Worm (Caenorhabditis elegans) whole organism, L2 larva: Measurements from ENCODE around the gene F55G7.3.

Source experiments
- C34F6.9 ChIP-seq: fragments of 150-350 bp; optimal IDR thresholded peaks from 2 replicates; lab custom pipeline; 2014; ENCODE audit warnings: missing biosample characterization, missing genetic modification characterization
- F13H6.1 ChIP-seq: sonication (generic microtip); optimal IDR thresholded peaks from 2 replicates; lab custom pipeline; 2016; ENCODE audit warnings: missing genetic modification characterization, missing compliant biosample characterization
- R02D3.7 ChIP-seq: fragments of 150-350 bp; optimal IDR thresholded peaks from 2 replicates; lab custom pipeline; 2014; ENCODE audit warnings: missing biosample characterization, missing genetic modification characterization
- Y55F3AM.14 ChIP-seq: fragments of 200-800 bp; sonication (Bioruptor generic); optimal IDR thresholded peaks from 2 replicates; lab custom pipeline; 2018; ENCODE audit warnings: mild to moderate bottlenecking, missing genetic modification characterization, missing compliant biosample characterization
- ZK546.5 ChIP-seq: sonication (generic microtip); optimal IDR thresholded peaks from 2 replicates; lab custom pipeline; 2017; ENCODE audit warnings: missing biosample characterization, missing genetic modification characterization
- alr-1 ChIP-seq: fragments of 150-350 bp; optimal IDR thresholded peaks from 2 replicates; lab custom pipeline; 2014; ENCODE audit warnings: missing biosample characterization, missing genetic modification characterization
- aly-2 ChIP-seq: fragments of 150-350 bp; optimal IDR thresholded peaks from 2 replicates; lab custom pipeline; 2014; ENCODE audit warnings: missing biosample characterization, missing genetic modification characterization
- ama-1 ChIP-seq: fragments of 150-350 bp; optimal IDR thresholded peaks from 2 replicates; lab custom pipeline; 2018; ENCODE audit warnings: inconsistent platforms
- blmp-1 ChIP-seq: sonication (generic microtip); optimal IDR thresholded peaks from 2 replicates; lab custom pipeline; 2017; ENCODE audit warnings: missing genetic modification characterization, mild to moderate bottlenecking, missing compliant biosample characterization, antibody characterized with exemption, moderate library complexity; ENCODE audit not compliant: insufficient read depth
- ceh-16 ChIP-seq: fragments of 150-350 bp; optimal IDR thresholded peaks from 2 replicates; lab custom pipeline; 2014; ENCODE audit warnings: missing biosample characterization, missing genetic modification characterization
- ceh-82 ChIP-seq: fragments of 150-350 bp; optimal IDR thresholded peaks from 2 replicates; lab custom pipeline; 2014; ENCODE audit warnings: missing biosample characterization, missing genetic modification characterization
- crh-2 ChIP-seq: sonication (generic microtip); optimal IDR thresholded peaks from 2 replicates; lab custom pipeline; 2017; ENCODE audit warnings: missing biosample characterization, missing genetic modification characterization
- dmd-4 ChIP-seq: sonication (generic microtip); optimal IDR thresholded peaks from 2 replicates; lab custom pipeline; 2017; ENCODE audit warnings: missing biosample characterization, missing genetic modification characterization
- egl-27 ChIP-seq: sonication (generic microtip); optimal IDR thresholded peaks from 3 replicates; lab custom pipeline; 2017; ENCODE audit warnings: missing biosample characterization, missing genetic modification reagents, missing genetic modification characterization
- elt-1 ChIP-seq: fragments of 150-350 bp; optimal IDR thresholded peaks from 2 replicates; lab custom pipeline; 2014; ENCODE audit warnings: missing biosample characterization, missing genetic modification characterization
- elt-3 ChIP-seq: sonication (generic microtip); optimal IDR thresholded peaks from 2 replicates; lab custom pipeline; 2017; ENCODE audit warnings: missing biosample characterization, missing genetic modification characterization
- fos-1 ChIP-seq: fragments of 150-350 bp; optimal IDR thresholded peaks from 2 replicates; lab custom pipeline; 2014; ENCODE audit warnings: missing biosample characterization, missing genetic modification characterization
- gmeb-1 ChIP-seq: fragments of 150-350 bp; optimal IDR thresholded peaks from 2 replicates; lab custom pipeline; 2014; ENCODE audit warnings: missing biosample characterization, missing genetic modification characterization
- lin-11 ChIP-seq: fragments of 150-350 bp; sonication (generic microtip); optimal IDR thresholded peaks from 2 replicates; lab custom pipeline; 2014; ENCODE audit warnings: missing biosample characterization, missing genetic modification characterization, inconsistent platforms, mixed read lengths
- lin-13 ChIP-seq: fragments of 150-350 bp; optimal IDR thresholded peaks from 2 replicates; lab custom pipeline; 2014; ENCODE audit warnings: missing biosample characterization, missing genetic modification reagents, missing genetic modification characterization
- lin-39 ChIP-seq: fragments of 150-350 bp; optimal IDR thresholded peaks from 2 replicates; lab custom pipeline; 2014; ENCODE audit warnings: missing biosample characterization, missing genetic modification reagents, missing genetic modification characterization
- lsy-2 ChIP-seq, 2 experiments: fragments of 150-350 bp in 1 of 2; sonication (generic microtip) in 1 of 2; optimal IDR thresholded peaks; 2 replicates each; lab custom pipeline; 2014 to 2017; ENCODE audit warnings: missing biosample characterization in 2 of 2, missing genetic modification characterization in 2 of 2
- mab-5 ChIP-seq: fragments of 150-350 bp; optimal IDR thresholded peaks from 2 replicates; lab custom pipeline; 2014; ENCODE audit warnings: missing biosample characterization, missing genetic modification characterization
- mbf-1 ChIP-seq: sonication (generic microtip); optimal IDR thresholded peaks from 2 replicates; lab custom pipeline; 2017; ENCODE audit warnings: missing biosample characterization, missing genetic modification characterization
- mdl-1 ChIP-seq, 2 experiments: fragments of 150-350 bp in 1 of 2; sonication (generic microtip) in 1 of 2; optimal IDR thresholded peaks; 2 replicates each; lab custom pipeline; 2017; ENCODE audit warnings: missing biosample characterization in 2 of 2, missing genetic modification characterization in 2 of 2
- nhr-10 ChIP-seq: sonication (generic microtip); optimal IDR thresholded peaks from 2 replicates; lab custom pipeline; 2017; ENCODE audit warnings: missing biosample characterization, missing genetic modification characterization
- nhr-11 ChIP-seq: fragments of 150-350 bp; optimal IDR thresholded peaks from 2 replicates; lab custom pipeline; 2014; ENCODE audit warnings: missing biosample characterization, missing genetic modification characterization
- nhr-12 ChIP-seq: fragments of 150-350 bp; optimal IDR thresholded peaks from 2 replicates; lab custom pipeline; 2014; ENCODE audit warnings: missing biosample characterization, missing genetic modification characterization
- nhr-129 ChIP-seq: fragments of 150-350 bp; optimal IDR thresholded peaks from 2 replicates; lab custom pipeline; 2014; ENCODE audit warnings: missing biosample characterization, missing genetic modification characterization
- nhr-21 ChIP-seq: fragments of 150-350 bp; optimal IDR thresholded peaks from 2 replicates; lab custom pipeline; 2014; ENCODE audit warnings: missing biosample characterization, missing genetic modification characterization
- nhr-23 ChIP-seq: fragments of 150-350 bp; optimal IDR thresholded peaks from 2 replicates; lab custom pipeline; 2014; ENCODE audit warnings: missing biosample characterization, missing genetic modification reagents, missing genetic modification characterization
- nhr-237 ChIP-seq: fragments of 150-350 bp; optimal IDR thresholded peaks from 2 replicates; lab custom pipeline; 2014; ENCODE audit warnings: missing biosample characterization, missing genetic modification characterization
- nhr-25 ChIP-seq: fragments of 150-350 bp; sonication (generic microtip); optimal IDR thresholded peaks from 3 replicates; lab custom pipeline; 2014; ENCODE audit warnings: missing biosample characterization, missing genetic modification characterization
- nhr-6 ChIP-seq: fragments of 150-350 bp; optimal IDR thresholded peaks from 2 replicates; lab custom pipeline; 2014; ENCODE audit warnings: missing biosample characterization, missing genetic modification characterization
- nhr-77 ChIP-seq: fragments of 150-350 bp; optimal IDR thresholded peaks from 2 replicates; lab custom pipeline; 2014; ENCODE audit warnings: missing biosample characterization, missing genetic modification characterization
- peb-1 ChIP-seq: fragments of 150-350 bp; optimal IDR thresholded peaks from 2 replicates; lab custom pipeline; 2014; ENCODE audit warnings: missing biosample characterization, missing genetic modification characterization
- sem-4 ChIP-seq: fragments of 150-350 bp; optimal IDR thresholded peaks from 2 replicates; lab custom pipeline; 2014; ENCODE audit warnings: missing biosample characterization, missing genetic modification reagents, missing genetic modification characterization
- skn-1 ChIP-seq: sonication (generic microtip); optimal IDR thresholded peaks from 2 replicates; lab custom pipeline; 2017; ENCODE audit warnings: missing biosample characterization, missing genetic modification characterization
- sma-3 ChIP-seq: sonication (generic microtip); optimal IDR thresholded peaks from 2 replicates; lab custom pipeline; 2016; ENCODE audit warnings: missing genetic modification reagents, missing genetic modification characterization, missing compliant biosample characterization
- sma-9 ChIP-seq, 2 experiments: fragments of 150-350 bp in 1 of 2; sonication (generic microtip) in 1 of 2; optimal IDR thresholded peaks; 2 replicates each; lab custom pipeline; 2014 to 2016; ENCODE audit warnings: missing genetic modification characterization in 2 of 2, mild to moderate bottlenecking in 1 of 2, missing biosample characterization in 1 of 2, missing compliant biosample characterization in 1 of 2, missing genetic modification reagents in 1 of 2, moderate library complexity in 1 of 2
- snpc-4 ChIP-seq: fragments of 150-350 bp; optimal IDR thresholded peaks from 2 replicates; lab custom pipeline; 2014; ENCODE audit warnings: missing biosample characterization, missing genetic modification characterization
- unc-39 ChIP-seq: fragments of 150-350 bp; optimal IDR thresholded peaks from 2 replicates; lab custom pipeline; 2014; ENCODE audit warnings: missing biosample characterization, missing genetic modification characterization
- unc-55 ChIP-seq: fragments of 150-350 bp; sonication (generic microtip); optimal IDR thresholded peaks from 3 replicates; lab custom pipeline; 2014; ENCODE audit warnings: missing biosample characterization, missing genetic modification reagents, missing genetic modification characterization
- unc-62 ChIP-seq: fragments of 150-350 bp; optimal IDR thresholded peaks from 2 replicates; lab custom pipeline; 2014; ENCODE audit warnings: missing biosample characterization, missing genetic modification reagents, missing genetic modification characterization
- zag-1 ChIP-seq: fragments of 150-350 bp; optimal IDR thresholded peaks from 2 replicates; lab custom pipeline; 2014; ENCODE audit warnings: missing biosample characterization, missing genetic modification characterization
- ztf-1 ChIP-seq: fragments of 200-800 bp; sonication (Bioruptor generic); conservative IDR thresholded peaks from 2 replicates; pipeline ENCODE4 v1.3.6; 2022; ENCODE audit warnings: missing genetic modification characterization, missing compliant biosample characterization
- ztf-11 ChIP-seq: sonication (generic microtip); optimal IDR thresholded peaks from 2 replicates; lab custom pipeline; 2017; ENCODE audit warnings: missing biosample characterization, missing genetic modification characterization
- ztf-4 ChIP-seq: fragments of 150-350 bp; optimal IDR thresholded peaks from 2 replicates; lab custom pipeline; 2014; ENCODE audit warnings: missing biosample characterization, missing genetic modification characterization

Gene F55G7.3

DNA sequence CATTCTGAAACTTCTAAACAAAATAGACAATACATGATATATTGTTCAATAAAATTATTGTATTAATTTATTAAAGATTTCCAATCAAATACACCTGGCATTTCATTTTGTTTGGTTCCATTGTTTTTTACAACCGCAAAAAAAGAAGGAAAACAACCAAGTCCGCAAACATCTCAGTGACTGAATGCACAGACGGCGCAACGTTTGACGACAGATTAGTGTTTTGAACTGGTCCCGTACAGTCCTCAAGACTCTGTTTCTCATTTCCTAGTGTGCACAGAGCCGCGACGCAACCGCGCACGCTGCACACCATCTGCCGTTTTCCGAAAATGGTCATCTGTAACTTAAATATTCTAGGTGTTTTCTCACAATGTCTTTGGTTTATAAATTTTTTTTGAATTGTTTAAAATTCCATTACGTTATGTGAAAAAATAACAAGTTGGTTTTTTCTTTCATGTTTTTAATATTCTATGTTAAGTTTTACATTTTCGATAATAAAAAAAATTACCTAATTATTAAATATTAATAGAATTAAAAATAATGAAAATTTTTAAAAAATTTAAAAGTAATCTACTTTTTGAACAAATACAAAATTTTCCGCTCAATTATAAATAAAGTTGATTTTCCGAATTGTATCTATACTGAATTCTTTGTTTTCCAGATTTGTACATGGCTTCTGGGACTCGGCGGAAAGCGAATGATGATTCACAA lies 6.5 kb upstream of the F55G7.3 start, which contains the start of gene lsd-1 (continued):
- TF ChIP-seq lin-11 (tag; lab: Kevin White, UChicago) = no peak
- TF ChIP-seq alr-1 = no peak
- no peak for TF ChIP-seq fos-1 (tag; lab: Kevin White, UChicago)
- TF ChIP-seq F13H6.1 (tag; lab: Kevin White, UChicago) = peak; percentile 37
- no peak for TF ChIP-seq nhr-77
- TF ChIP-seq skn-1 (tag; lab: Kevin White, UChicago) = no peak
- no peak for TF ChIP-seq nhr-25 (tag; lab: Kevin White, UChicago)
- no peak for TF ChIP-seq ama-1 (lab: Kevin White, UChicago)
- TF ChIP-seq C34F6.9 (tag; lab: Kevin White, UChicago) = peak; percentile 31
- TF ChIP-seq egl-27 = no peak
- no peak for TF ChIP-seq ceh-16 (tag; lab: Kevin White, UChicago)

DNA sequence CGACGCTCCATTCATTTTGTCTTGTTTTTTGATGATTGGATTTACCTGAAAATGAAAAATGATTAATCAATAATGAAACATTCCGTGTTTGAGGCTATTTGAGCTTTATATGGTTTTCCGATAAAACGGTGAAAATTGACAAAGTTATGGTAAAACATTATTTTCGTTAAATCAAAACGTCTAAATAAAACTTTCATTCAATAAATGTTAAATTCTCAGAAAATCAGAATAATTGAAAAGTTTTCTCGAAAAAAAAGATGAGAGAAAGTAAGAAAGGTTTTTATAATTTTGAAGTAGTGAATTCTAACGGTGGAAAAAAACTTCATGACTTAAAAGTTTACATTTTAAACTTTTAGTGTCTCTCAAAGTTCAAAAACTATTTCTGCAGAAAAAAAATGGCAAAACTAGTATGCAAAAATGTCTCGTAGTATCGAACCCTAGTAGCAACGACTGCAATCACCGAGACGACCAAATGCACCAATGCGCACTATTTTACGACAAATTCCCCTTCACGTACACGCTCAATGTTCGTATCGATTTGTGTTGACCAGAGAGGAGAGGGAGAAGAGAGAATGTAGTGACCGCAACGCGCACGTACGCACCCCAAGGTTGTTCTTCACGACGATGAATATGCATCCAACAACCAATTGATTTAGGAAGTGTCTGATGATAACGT lies 5.1 kb upstream of the F55G7.3 start, which contains the start of gene nfya-1:
nfya-1 (minus strand) TSS at position 51 of the 676 bp plus-strand sequence.
- TF ChIP-seq nhr-11 (no peak), aly-2 (tag; lab: Kevin White, UChicago) (no peak), F13H6.1 (tag; lab: Kevin White, UChicago) (peak; percentile 72), sma-9 (GFP tag; optimal IDR thresholded peaks at IDR 0.05; lab: Kevin White, UChicago) (peak; percentile 53), sma-9 (tag; optimal IDR thresholded peaks at IDR 0.05; lab: Kevin White, UChicago) (no peak), elt-3 (tag; lab: Kevin White, UChicago) (no peak), nhr-77 (no peak), blmp-1 (no peak), zag-1 (tag; lab: Kevin White, UChicago) (no peak), ama-1 (lab: Kevin White, UChicago) (no peak), unc-39 (no peak), skn-1 (tag; lab: Kevin White, UChicago) (no peak), alr-1 (no peak), nhr-25 (tag; lab: Kevin White, UChicago) (peak; percentile 34), mab-5 (tag; lab: Kevin White, UChicago) (no peak), nhr-6 (tag; lab: Kevin White, UChicago) (peak; percentile 12), ztf-11 (tag; lab: Kevin White, UChicago) (no peak), nhr-12 (tag; lab: Kevin White, UChicago) (no peak), elt-1 (tag; lab: Kevin White, UChicago) (no peak), ceh-82 (tag; lab: Kevin White, UChicago) (no peak), ceh-16 (tag; lab: Kevin White, UChicago) (peak; percentile 62), nhr-10 (tag; lab: Kevin White, UChicago) (no peak), R02D3.7 (tag; lab: Kevin White, UChicago) (no peak), lin-39 (tag; lab: Kevin White, UChicago) (no peak), ZK546.5 (tag; lab: Kevin White, UChicago) (no peak), ztf-4 (tag; lab: Kevin White, UChicago) (no peak), nhr-129 (tag; lab: Kevin White, UChicago) (peak; percentile 88), lin-13 (GFP tag; lab: Kevin White, UChicago) (peak; percentile 58), sma-3 (GFP tag; lab: Kevin White, UChicago) (peak; percentile 25), dmd-4 (tag; lab: Kevin White, UChicago) (no peak), crh-2 (tag; lab: Kevin White, UChicago) (peak; percentile 78), egl-27 (peak; percentile 7), lin-11 (tag; lab: Kevin White, UChicago) (peak; percentile 61), nhr-23 (tag; lab: Kevin White, UChicago) (no peak), C34F6.9 (tag; lab: Kevin White, UChicago) (peak; percentile 64), mbf-1 (tag; lab: Kevin White, UChicago) (no peak), peb-1 (tag; lab: Kevin White, UChicago) (no peak), ztf-1 (GFP tag; lab: Robert Waterston, UW) (no peak), sem-4 (tag; lab: Kevin White, UChicago) (no peak), unc-55 (GFP tag; lab: Kevin White, UChicago) (peak; percentile 74), nhr-21 (tag; lab: Kevin White, UChicago) (peak; percentile 25), mdl-1 (tag; optimal IDR thresholded peaks at IDR 0.05; lab: Kevin White, UChicago) (no peak), snpc-4 (tag; lab: Kevin White, UChicago) (no peak), Y55F3AM.14 (no peak), unc-62 (no peak), fos-1 (tag; lab: Kevin White, UChicago) (peak; percentile 18), nhr-237 (tag; lab: Kevin White, UChicago) (no peak), lsy-2 (tag; optimal IDR thresholded peaks at IDR 0.05; lab: Kevin White, UChicago) (peak in 1 of 2 experiments; percentile 66), gmeb-1 (peak; percentile 15)
